Fruit fly (Drosophila melanogaster) whole organism, embryonic: Measurements from ENCODE around the gene CG1909.
A peak's percentile ranks its signal among the peaks of the same experiment; 100 is the strongest.

Source experiments
- Antp ChIP-seq: fragments of 200-800 bp; sonication (Bioruptor generic); optimal IDR thresholded peaks from 3 replicates; lab custom pipeline; 2016; ENCODE audit warnings: missing biosample characterization, missing genetic modification characterization
- Bgb ChIP-seq: fragments of 200-800 bp; sonication (Bioruptor generic); IDR thresholded peaks from 2 replicates; pipeline ENCODE4 v1.3.6; 2022; ENCODE audit warnings: missing biosample characterization, missing genetic modification characterization; ENCODE audit not compliant: partially characterized antibody
- CG11247 ChIP-seq: fragments of 200-800 bp; sonication (Bioruptor generic); IDR thresholded peaks from 2 replicates; pipeline ENCODE4 v1.3.6; 2022; ENCODE audit warnings: missing biosample characterization, missing genetic modification characterization
- CG11504 ChIP-seq: fragments of 200-800 bp; sonication (Bioruptor generic); optimal IDR thresholded peaks from 3 replicates; lab custom pipeline; 2019; ENCODE audit warnings: missing biosample characterization, mild to moderate bottlenecking, missing genetic modification characterization, moderate library complexity
- CG12219 ChIP-seq: fragments of 200-800 bp; sonication (Bioruptor generic); optimal IDR thresholded peaks from 3 replicates; lab custom pipeline; 2018; ENCODE audit warnings: missing biosample characterization, mild to moderate bottlenecking, missing genetic modification characterization
- CG12744 ChIP-seq: fragments of 200-800 bp; sonication (Bioruptor generic); optimal IDR thresholded peaks from 2 replicates; lab custom pipeline; 2016; ENCODE audit warnings: missing biosample characterization, missing genetic modification characterization
- CG15011 ChIP-seq: fragments of 200-800 bp; sonication (Bioruptor generic); optimal IDR thresholded peaks from 3 replicates; lab custom pipeline; 2018; ENCODE audit warnings: missing biosample characterization, mild to moderate bottlenecking, missing genetic modification characterization
- CG15073 ChIP-seq: fragments of 200-800 bp; sonication (Bioruptor generic); optimal IDR thresholded peaks from 2 replicates; lab custom pipeline; 2016; ENCODE audit warnings: missing biosample characterization, missing genetic modification characterization
- CG1832 ChIP-seq: fragments of 200-800 bp; sonication (Bioruptor generic); optimal IDR thresholded peaks from 2 replicates; lab custom pipeline; 2017; ENCODE audit warnings: missing biosample characterization, mild to moderate bottlenecking, missing genetic modification characterization, inconsistent platforms
- CG18764 ChIP-seq: fragments of 200-800 bp; sonication (Bioruptor generic); optimal IDR thresholded peaks from 3 replicates; lab custom pipeline; 2016; ENCODE audit warnings: missing biosample characterization, missing genetic modification characterization
- CG30020 ChIP-seq: fragments of 200-800 bp; optimal IDR thresholded peaks from 2 replicates; lab custom pipeline; 2019; ENCODE audit warnings: missing biosample characterization, mild to moderate bottlenecking, missing genetic modification characterization, moderate library complexity
- CG31365 ChIP-seq: fragments of 200-800 bp; sonication (Bioruptor generic); optimal IDR thresholded peaks from 2 replicates; lab custom pipeline; 2018; ENCODE audit warnings: missing biosample characterization, mild to moderate bottlenecking, missing genetic modification characterization
- CG31388 ChIP-seq: fragments of 200-800 bp; sonication (Bioruptor generic); optimal IDR thresholded peaks from 2 replicates; lab custom pipeline; 2016; ENCODE audit warnings: missing biosample characterization, missing genetic modification characterization
- CG3726 ChIP-seq: fragments of 200-800 bp; sonication (Bioruptor generic); IDR thresholded peaks from 3 replicates; pipeline ENCODE4, ENCODE4 v1.3.6; 2022; ENCODE audit warnings: missing biosample characterization, missing genetic modification characterization
- CG4617 ChIP-seq: fragments of 200-800 bp; sonication (Bioruptor generic); optimal IDR thresholded peaks from 3 replicates; lab custom pipeline; 2016; ENCODE audit warnings: missing biosample characterization, missing genetic modification characterization, borderline replicate concordance
- CG6854 ChIP-seq: fragments of 200-800 bp; sonication (Bioruptor generic); optimal IDR thresholded peaks from 3 replicates; lab custom pipeline; 2017; ENCODE audit warnings: missing biosample characterization, mild to moderate bottlenecking, missing genetic modification characterization
- Chrac-16 ChIP-seq: fragments of 200-800 bp; sonication (Bioruptor generic); optimal IDR thresholded peaks from 3 replicates; lab custom pipeline; 2016; ENCODE audit warnings: missing biosample characterization, missing genetic modification characterization
- Dll ChIP-seq: fragments of 200-800 bp; sonication (Bioruptor generic); IDR thresholded peaks from 4 replicates; pipeline ENCODE4 v1.3.6; 2022; ENCODE audit warnings: missing biosample characterization, missing genetic modification characterization; ENCODE audit not compliant: partially characterized antibody
- Drgx ChIP-seq: fragments of 200-800 bp; sonication (Bioruptor generic); IDR thresholded peaks from 2 replicates; pipeline ENCODE4 v1.3.6; 2022; ENCODE audit warnings: missing biosample characterization, missing genetic modification characterization
- E2f2 ChIP-seq: fragments of 200-800 bp; sonication (Bioruptor generic); IDR thresholded peaks from 2 replicates; pipeline ENCODE4 v1.3.6; 2022; ENCODE audit warnings: missing biosample characterization, missing genetic modification characterization
- HmgD ChIP-seq: fragments of 200-800 bp; sonication (Bioruptor generic); optimal IDR thresholded peaks from 3 replicates; lab custom pipeline; 2016; ENCODE audit warnings: missing biosample characterization, missing genetic modification characterization
- Hr39 ChIP-seq: fragments of >200 bp; optimal IDR thresholded peaks from 2 replicates; lab custom pipeline; 2017
- Kr ChIP-seq: fragments of 200-800 bp; sonication (Bioruptor generic); optimal IDR thresholded peaks from 2 replicates; lab custom pipeline; 2017; ENCODE audit warnings: missing biosample characterization, mild to moderate bottlenecking, missing genetic modification characterization
- Lhr ChIP-seq: fragments of 200-800 bp; sonication (Bioruptor generic); optimal IDR thresholded peaks from 3 replicates; lab custom pipeline; 2017; ENCODE audit warnings: mild to moderate bottlenecking, missing biosample characterization, missing genetic modification reagents, missing genetic modification characterization
- Myb ChIP-seq: fragments of 200-800 bp; sonication (Bioruptor generic); optimal IDR thresholded peaks from 2 replicates; lab custom pipeline; 2016; ENCODE audit warnings: missing biosample characterization, missing genetic modification characterization
- NFAT ChIP-seq: fragments of 200-800 bp; sonication (Bioruptor generic); IDR thresholded peaks from 2 replicates; pipeline ENCODE4 v1.3.6; 2022; ENCODE audit warnings: missing biosample characterization, missing genetic modification characterization
- Nf-YC ChIP-seq: fragments of 200-800 bp; optimal IDR thresholded peaks from 3 replicates; lab custom pipeline; 2019; ENCODE audit warnings: missing biosample characterization, mild to moderate bottlenecking, missing genetic modification characterization, moderate library complexity
- Poxn ChIP-seq: fragments of 200-800 bp; sonication (Bioruptor generic); IDR thresholded peaks from 2 replicates; pipeline ENCODE4 v1.3.6; 2022; ENCODE audit warnings: missing biosample characterization, missing genetic modification characterization
- Stat92E ChIP-seq, 3 experiments: fragments of >200 bp in 2 of 3; fragments of 200-800 bp in 1 of 3; sonication (Bioruptor generic) in 1 of 3; optimal IDR thresholded peaks; 2 replicates each; lab custom pipeline; 2017 to 2019; ENCODE audit warnings: missing biosample characterization in 3 of 3, missing genetic modification characterization in 3 of 3, mild to moderate bottlenecking in 1 of 3, moderate library complexity in 1 of 3
- Usf ChIP-seq: fragments of 200-800 bp; sonication (Bioruptor generic); optimal IDR thresholded peaks from 2 replicates; lab custom pipeline; 2017; ENCODE audit warnings: missing genotype, missing biosample characterization, missing genetic modification characterization
- Xbp1 ChIP-seq: fragments of 200-800 bp; sonication (Bioruptor generic); optimal IDR thresholded peaks from 3 replicates; lab custom pipeline; 2016; ENCODE audit warnings: missing biosample characterization, mild to moderate bottlenecking, missing genetic modification characterization
- amos ChIP-seq: fragments of 200-800 bp; sonication (Bioruptor generic); IDR thresholded peaks from 2 replicates; pipeline ENCODE4 v1.3.6; 2022; ENCODE audit warnings: missing biosample characterization, missing genetic modification characterization; ENCODE audit not compliant: partially characterized antibody
- aop ChIP-seq: fragments of 200-800 bp; sonication (Bioruptor generic); IDR thresholded peaks from 2 replicates; pipeline ENCODE4 v1.3.6; 2022; ENCODE audit warnings: missing biosample characterization, missing genetic modification characterization
- caup ChIP-seq: fragments of 200-800 bp; sonication (Bioruptor generic); optimal IDR thresholded peaks from 3 replicates; lab custom pipeline; 2017; ENCODE audit warnings: missing biosample characterization, mild to moderate bottlenecking, missing genetic modification characterization, moderate library complexity; ENCODE audit not compliant: severe bottlenecking
- cg ChIP-seq: fragments of 200-800 bp; sonication (Bioruptor generic); optimal IDR thresholded peaks from 3 replicates; lab custom pipeline; 2019; ENCODE audit warnings: missing biosample characterization, mild to moderate bottlenecking, missing genetic modification characterization, moderate library complexity
- cwo ChIP-seq: fragments of 200-800 bp; sonication (Bioruptor generic); optimal IDR thresholded peaks from 3 replicates; lab custom pipeline; 2017; ENCODE audit warnings: missing biosample characterization, missing genetic modification characterization, mild to moderate bottlenecking, moderate library complexity, missing genetic modification reagents
- dysf ChIP-seq: fragments of 200-800 bp; sonication (Bioruptor generic); IDR thresholded peaks from 3 replicates; pipeline ENCODE4 v1.3.6; 2022; ENCODE audit warnings: missing biosample characterization, missing genetic modification characterization
- en ChIP-seq: fragments of 200-800 bp; sonication (Bioruptor generic); optimal IDR thresholded peaks from 2 replicates; lab custom pipeline; 2016; ENCODE audit warnings: missing biosample characterization, missing genetic modification characterization
- exex ChIP-seq: fragments of 200-800 bp; sonication (Bioruptor generic); optimal IDR thresholded peaks from 4 replicates; lab custom pipeline; 2018; ENCODE audit warnings: missing biosample characterization, mild to moderate bottlenecking, missing genetic modification characterization, moderate library complexity
- fd3F ChIP-seq: fragments of 200-800 bp; sonication (Bioruptor generic); optimal IDR thresholded peaks from 2 replicates; lab custom pipeline; 2018; ENCODE audit warnings: missing biosample characterization, mild to moderate bottlenecking, missing genetic modification characterization, moderate library complexity
- gfzf ChIP-seq: fragments of 200-800 bp; sonication (Bioruptor generic); optimal IDR thresholded peaks from 2 replicates; lab custom pipeline; 2016; ENCODE audit warnings: missing biosample characterization, mild to moderate bottlenecking, missing genetic modification characterization, moderate library complexity
- h ChIP-seq: fragments of >200 bp; optimal IDR thresholded peaks from 2 replicates; lab custom pipeline; 2017
- jigr1 ChIP-seq: fragments of 200-800 bp; sonication (Bioruptor generic); IDR thresholded peaks from 3 replicates; pipeline ENCODE4 v1.3.6; 2022; ENCODE audit warnings: missing biosample characterization, missing genetic modification characterization
- maf-S ChIP-seq: fragments of 200-800 bp; sonication (Bioruptor generic); optimal IDR thresholded peaks from 2 replicates; lab custom pipeline; 2016; ENCODE audit warnings: missing biosample characterization, missing genetic modification characterization
- org-1 ChIP-seq: fragments of 200-800 bp; sonication (Bioruptor generic); optimal IDR thresholded peaks from 2 replicates; lab custom pipeline; 2017; ENCODE audit warnings: missing biosample characterization, missing genetic modification characterization
- peb ChIP-seq: fragments of 200-800 bp; sonication (Bioruptor generic); IDR thresholded peaks from 2 replicates; pipeline ENCODE4 v1.3.6; 2022; ENCODE audit warnings: missing biosample characterization, missing genetic modification characterization
- repo ChIP-seq: fragments of 200-800 bp; sonication (Bioruptor generic); optimal IDR thresholded peaks from 2 replicates; lab custom pipeline; 2016; ENCODE audit warnings: missing biosample characterization, missing genetic modification characterization
- rib ChIP-seq: fragments of 200-800 bp; sonication (Bioruptor generic); IDR thresholded peaks from 2 replicates; pipeline ENCODE4 v1.3.6; 2022; ENCODE audit warnings: missing biosample characterization, missing genetic modification characterization
- slbo ChIP-seq: fragments of 200-800 bp; sonication (Bioruptor generic); IDR thresholded peaks from 2 replicates; pipeline ENCODE4 v1.3.6; 2022; ENCODE audit warnings: missing biosample characterization, missing genetic modification characterization
- sr ChIP-seq: fragments of 200-800 bp; sonication (Bioruptor generic); IDR thresholded peaks from 3 replicates; pipeline ENCODE4 v1.3.6; 2022; ENCODE audit warnings: missing biosample characterization, missing genetic modification characterization
- tll ChIP-seq, 2 experiments: fragments of 200-800 bp in 1 of 2; fragments of >200 bp in 1 of 2; sonication (Bioruptor generic) in 1 of 2; optimal IDR thresholded peaks; 2 replicates each; lab custom pipeline; 2017 to 2019; ENCODE audit warnings: missing biosample characterization in 2 of 2, missing genetic modification characterization in 2 of 2, mild to moderate bottlenecking in 1 of 2, moderate library complexity in 1 of 2
- unpg ChIP-seq: fragments of 200-800 bp; sonication (Bioruptor generic); optimal IDR thresholded peaks from 3 replicates; lab custom pipeline; 2018; ENCODE audit warnings: missing biosample characterization, mild to moderate bottlenecking, missing genetic modification characterization, moderate library complexity

CG1909 gene

DNA sequence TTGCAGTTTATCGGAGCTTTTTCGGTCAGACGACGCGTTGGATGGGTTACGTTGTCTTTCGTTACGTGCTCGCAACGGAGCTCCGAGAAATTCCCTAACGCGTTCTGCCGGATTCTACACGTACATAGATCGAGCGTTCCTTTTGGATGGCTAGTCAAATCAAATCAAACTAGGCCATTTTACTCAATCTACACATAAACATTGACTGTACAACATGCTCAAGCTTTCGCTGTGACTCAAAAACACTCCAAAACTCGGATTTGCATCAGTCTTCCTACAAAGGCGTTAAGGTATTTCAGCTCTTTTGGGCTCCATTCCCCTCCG, 25.1 kb upstream of the CG1909 start, which contains the start of gene Pur-alpha (continued):
- TF ChIP-seq Dll (GFP tag; lab: Robert Waterston, UW): no peak
- TF ChIP-seq en (GFP tag; lab: Kevin White, UChicago): no peak
- no peak for TF ChIP-seq Antp (GFP tag; lab: Kevin White, UChicago)
- peak; percentile 74 for TF ChIP-seq Lhr (GFP tag; lab: Kevin White, UChicago)
- TF ChIP-seq Xbp1 (GFP tag; lab: Kevin White, UChicago): peak; percentile 38
- TF ChIP-seq Drgx (GFP tag; lab: Robert Waterston, UW): no peak
- TF ChIP-seq CG11247 (GFP tag; lab: Robert Waterston, UW): no peak
- TF ChIP-seq CG15073 (GFP tag; lab: Kevin White, UChicago): no peak
- no peak for TF ChIP-seq Hr39 (lab: Kevin White, UChicago)
- TF ChIP-seq Usf (GFP tag; lab: Kevin White, UChicago): no peak
- no peak for TF ChIP-seq Kr (GFP tag; lab: Kevin White, UChicago)
- no peak for TF ChIP-seq NFAT (GFP tag; lab: Robert Waterston, UW)
- TF ChIP-seq amos (GFP tag; lab: Robert Waterston, UW): no peak
- no peak for TF ChIP-seq CG3726
- no peak for TF ChIP-seq CG15011 (GFP tag; lab: Kevin White, UChicago)
- no peak for TF ChIP-seq h
- peak; percentile 14 for TF ChIP-seq caup (GFP tag; lab: Kevin White, UChicago)
- TF ChIP-seq CG12744 (GFP tag; lab: Kevin White, UChicago): no peak
- TF ChIP-seq unpg: no peak
- no peak for TF ChIP-seq repo
- TF ChIP-seq cg (GFP tag; lab: Kevin White, UChicago): no peak
- no peak for TF ChIP-seq CG11504 (tag; lab: Kevin White, UChicago)
- TF ChIP-seq gfzf (GFP tag; lab: Kevin White, UChicago): peak; percentile 93
- TF ChIP-seq CG4617 (GFP tag; lab: Kevin White, UChicago): no peak
- TF ChIP-seq org-1: no peak
- no peak for TF ChIP-seq Chrac-16 (GFP tag; lab: Kevin White, UChicago)
- TF ChIP-seq tll (GFP tag; optimal IDR thresholded peaks at IDR 0.05; lab: Kevin White, UChicago): no peak
- TF ChIP-seq aop: no peak
- TF ChIP-seq fd3F (GFP tag; lab: Kevin White, UChicago): no peak
- TF ChIP-seq dysf (GFP tag; lab: Robert Waterston, UW): no peak
- no peak for TF ChIP-seq Nf-YC (tag; lab: Kevin White, UChicago)
- no peak for TF ChIP-seq cwo (GFP tag; lab: Kevin White, UChicago)
- TF ChIP-seq jigr1 (GFP tag; lab: Robert Waterston, UW): no peak
- no peak for TF ChIP-seq Myb (GFP tag; lab: Kevin White, UChicago)
- TF ChIP-seq CG30020 (tag; lab: Kevin White, UChicago): peak; percentile 29
- TF ChIP-seq HmgD: peak; percentile 5
- TF ChIP-seq slbo (GFP tag; lab: Robert Waterston, UW): no peak
- no peak for TF ChIP-seq exex (tag; lab: Kevin White, UChicago)
- no peak for TF ChIP-seq peb (GFP tag; lab: Robert Waterston, UW)
- no peak for TF ChIP-seq CG1832 (GFP tag; lab: Kevin White, UChicago)
- TF ChIP-seq sr: no peak
- no peak for TF ChIP-seq CG12219 (GFP tag; lab: Kevin White, UChicago)
- TF ChIP-seq CG18764 (GFP tag; lab: Kevin White, UChicago): no peak
- no peak for TF ChIP-seq CG31365 (tag; lab: Kevin White, UChicago)
- no peak for TF ChIP-seq CG31388 (GFP tag; lab: Kevin White, UChicago)
- TF ChIP-seq Bgb (GFP tag; lab: Robert Waterston, UW): peak; percentile 57
- TF ChIP-seq Stat92E (GFP tag; optimal IDR thresholded peaks at IDR 0.05; lab: Kevin White, UChicago): no peak
- no peak for TF ChIP-seq rib (GFP tag; lab: Robert Waterston, UW)
- TF ChIP-seq maf-S: no peak
- peak; percentile 36 for TF ChIP-seq E2f2 (GFP tag; lab: Robert Waterston, UW)
- peak; percentile 54 for TF ChIP-seq CG6854 (GFP tag; lab: Kevin White, UChicago)
- TF ChIP-seq Poxn: no peak
